Worm (Caenorhabditis elegans) whole organism, L3 larva: ENCODE data around the gene T14B4.5.

Experiments used
- ama-1 ChIP-seq: fragments of 150-350 bp; optimal IDR thresholded peaks from 2 replicates; lab custom pipeline; 2018
- ceh-82 ChIP-seq: fragments of 150-350 bp; optimal IDR thresholded peaks from 2 replicates; lab custom pipeline; 2014; ENCODE audit warnings: missing biosample characterization, missing genetic modification characterization
- daf-12 ChIP-seq: fragments of 150-350 bp; optimal IDR thresholded peaks from 2 replicates; lab custom pipeline; 2014; ENCODE audit warnings: missing biosample characterization, missing genetic modification reagents, missing genetic modification characterization
- jun-1 ChIP-seq: fragments of 150-350 bp; optimal IDR thresholded peaks from 2 replicates; lab custom pipeline; 2014; ENCODE audit warnings: missing biosample characterization, missing genetic modification reagents, missing genetic modification characterization
- lin-15B ChIP-seq: fragments of 150-350 bp; optimal IDR thresholded peaks from 2 replicates; lab custom pipeline; 2014; ENCODE audit warnings: missing biosample characterization, missing genetic modification characterization
- lin-39 ChIP-seq: fragments of 150-350 bp; optimal IDR thresholded peaks from 2 replicates; lab custom pipeline; 2018; ENCODE audit warnings: missing biosample characterization, missing genetic modification reagents, missing genetic modification characterization
- mml-1 ChIP-seq: fragments of 150-350 bp; sonication (generic microtip); optimal IDR thresholded peaks from 3 replicates; lab custom pipeline; 2014; ENCODE audit warnings: missing biosample characterization, missing genetic modification characterization
- nhr-11 ChIP-seq: fragments of 150-350 bp; optimal IDR thresholded peaks from 2 replicates; lab custom pipeline; 2014; ENCODE audit warnings: missing biosample characterization, missing genetic modification characterization
- nhr-12 ChIP-seq: fragments of 150-350 bp; optimal IDR thresholded peaks from 2 replicates; lab custom pipeline; 2014; ENCODE audit warnings: missing biosample characterization, missing genetic modification characterization
- nhr-76 ChIP-seq: fragments of 150-350 bp; sonication (generic microtip); optimal IDR thresholded peaks from 5 replicates; lab custom pipeline; 2014; ENCODE audit warnings: missing biosample characterization, missing genetic modification characterization
- unc-62 ChIP-seq: fragments of 150-350 bp; sonication (generic microtip); optimal IDR thresholded peaks from 4 replicates; lab custom pipeline; 2014; ENCODE audit warnings: missing biosample characterization, missing genetic modification reagents, missing genetic modification characterization
- zag-1 ChIP-seq: fragments of 150-350 bp; optimal IDR thresholded peaks from 2 replicates; lab custom pipeline; 2014; ENCODE audit warnings: missing biosample characterization, missing genetic modification characterization
- ztf-11 ChIP-seq: fragments of 150-350 bp; optimal IDR thresholded peaks from 2 replicates; lab custom pipeline; 2014; ENCODE audit warnings: missing biosample characterization, missing genetic modification characterization

ce11 chrII:6713832-6714342, 2.8 kb upstream of the T14B4.5 start, which contains the start of gene dpy-2:
- TF ChIP-seq zag-1 (tag; lab: Kevin White, UChicago) (no peak), lin-39 (tag; lab: Kevin White, UChicago) (no peak), lin-15B (no peak), ama-1 (lab: Kevin White, UChicago) (no peak), ztf-11 (tag; lab: Kevin White, UChicago) (no peak), ceh-82 (tag; lab: Kevin White, UChicago) (no peak), nhr-11 (tag; lab: Kevin White, UChicago) (no peak), jun-1 (no peak), unc-62 (GFP tag; lab: Kevin White, UChicago) (no peak), daf-12 (no peak), nhr-76 (tag; lab: Kevin White, UChicago) (no peak), mml-1 (tag; lab: Kevin White, UChicago) (no peak), nhr-12 (tag; lab: Kevin White, UChicago) (no peak)
